Fruit fly (Drosophila melanogaster) whole organism, prepupa: ENCODE measurements around the gene eIF3l.

Experiments used
- Blimp-1 ChIP-seq: fragments of 200-800 bp; sonication (Bioruptor generic); optimal IDR thresholded peaks from 3 replicates; lab custom pipeline; 2017; ENCODE audit warnings: missing biosample characterization, missing genetic modification characterization, mild to moderate bottlenecking, moderate library complexity, missing genetic modification reagents
- CG10669 ChIP-seq: fragments of 200-800 bp; sonication (Bioruptor generic); optimal IDR thresholded peaks from 3 replicates; lab custom pipeline; 2018; ENCODE audit warnings: missing biosample characterization, mild to moderate bottlenecking, missing genetic modification characterization, moderate library complexity
- CG6163 ChIP-seq: fragments of 200-800 bp; sonication (Bioruptor generic); IDR thresholded peaks from 3 replicates; pipeline ENCODE4 v1.3.6; 2022; ENCODE audit warnings: missing biosample characterization, missing genetic modification characterization
- Gug ChIP-seq: fragments of 200-800 bp; sonication (Bioruptor generic); IDR thresholded peaks from 2 replicates; pipeline ENCODE4 v1.3.6; 2022; ENCODE audit warnings: missing biosample characterization, missing genetic modification characterization
- Smox ChIP-seq: fragments of 200-800 bp; sonication (Bioruptor generic); optimal IDR thresholded peaks from 3 replicates; lab custom pipeline; 2016; ENCODE audit warnings: missing biosample characterization, missing genetic modification characterization
- acj6 ChIP-seq: fragments of 200-800 bp; sonication (Bioruptor generic); optimal IDR thresholded peaks from 3 replicates; lab custom pipeline; 2016; ENCODE audit warnings: missing biosample characterization, missing genetic modification characterization
- fd85E ChIP-seq: fragments of 200-800 bp; sonication (Bioruptor generic); optimal IDR thresholded peaks from 3 replicates; lab custom pipeline; 2016; ENCODE audit warnings: missing biosample characterization, missing genetic modification characterization
- fkh ChIP-seq: fragments of 200-800 bp; sonication (Bioruptor generic); optimal IDR thresholded peaks from 3 replicates; lab custom pipeline; 2017; ENCODE audit warnings: missing biosample characterization, mild to moderate bottlenecking, missing genetic modification characterization, moderate library complexity

- TF ChIP-seq CG10669 (GFP tag; lab: Kevin White, UChicago) (peak; percentile 43), CG6163 (GFP tag; lab: Robert Waterston, UW) (no peak), Gug (GFP tag; lab: Robert Waterston, UW) (no peak), fkh (GFP tag; lab: Kevin White, UChicago) (no peak), Smox (GFP tag; lab: Kevin White, UChicago) (peak; percentile 21), fd85E (no peak), Blimp-1 (GFP tag; lab: Kevin White, UChicago) (no peak), acj6 (GFP tag; lab: Kevin White, UChicago) (peak; percentile 22)
These were observed 46.4 kb downstream of the eIF3l start for dm6 chr3L:12099329-12100031.
